Worm (Caenorhabditis elegans) whole organism, L2 larva: Measurements from ENCODE around the gene F22F7.4.

Experiments
- C34F6.9 ChIP-seq: fragments of 150-350 bp; optimal IDR thresholded peaks from 2 replicates; lab custom pipeline; 2014; ENCODE audit warnings: missing biosample characterization, missing genetic modification characterization
- R02D3.7 ChIP-seq: fragments of 150-350 bp; optimal IDR thresholded peaks from 2 replicates; lab custom pipeline; 2014; ENCODE audit warnings: missing biosample characterization, missing genetic modification characterization
- ZK546.5 ChIP-seq: sonication (generic microtip); optimal IDR thresholded peaks from 2 replicates; lab custom pipeline; 2017; ENCODE audit warnings: missing biosample characterization, missing genetic modification characterization
- aly-2 ChIP-seq: fragments of 150-350 bp; optimal IDR thresholded peaks from 2 replicates; lab custom pipeline; 2014; ENCODE audit warnings: missing biosample characterization, missing genetic modification characterization
- ceh-16 ChIP-seq: fragments of 150-350 bp; optimal IDR thresholded peaks from 2 replicates; lab custom pipeline; 2014; ENCODE audit warnings: missing biosample characterization, missing genetic modification characterization
- ceh-82 ChIP-seq: fragments of 150-350 bp; optimal IDR thresholded peaks from 2 replicates; lab custom pipeline; 2014; ENCODE audit warnings: missing biosample characterization, missing genetic modification characterization
- crh-2 ChIP-seq: sonication (generic microtip); optimal IDR thresholded peaks from 2 replicates; lab custom pipeline; 2017; ENCODE audit warnings: missing biosample characterization, missing genetic modification characterization
- egl-27 ChIP-seq: sonication (generic microtip); optimal IDR thresholded peaks from 3 replicates; lab custom pipeline; 2017; ENCODE audit warnings: missing biosample characterization, missing genetic modification reagents, missing genetic modification characterization
- elt-1 ChIP-seq: fragments of 150-350 bp; optimal IDR thresholded peaks from 2 replicates; lab custom pipeline; 2014; ENCODE audit warnings: missing biosample characterization, missing genetic modification characterization
- elt-3 ChIP-seq: sonication (generic microtip); optimal IDR thresholded peaks from 2 replicates; lab custom pipeline; 2017; ENCODE audit warnings: missing biosample characterization, missing genetic modification characterization
- fos-1 ChIP-seq: fragments of 150-350 bp; optimal IDR thresholded peaks from 2 replicates; lab custom pipeline; 2014; ENCODE audit warnings: missing biosample characterization, missing genetic modification characterization
- gmeb-1 ChIP-seq: fragments of 150-350 bp; optimal IDR thresholded peaks from 2 replicates; lab custom pipeline; 2014; ENCODE audit warnings: missing biosample characterization, missing genetic modification characterization
- lin-11 ChIP-seq: fragments of 150-350 bp; sonication (generic microtip); optimal IDR thresholded peaks from 2 replicates; lab custom pipeline; 2014; ENCODE audit warnings: missing biosample characterization, missing genetic modification characterization, inconsistent platforms, mixed read lengths
- lin-13 ChIP-seq: fragments of 150-350 bp; optimal IDR thresholded peaks from 2 replicates; lab custom pipeline; 2014; ENCODE audit warnings: missing biosample characterization, missing genetic modification reagents, missing genetic modification characterization
- mab-5 ChIP-seq: fragments of 150-350 bp; optimal IDR thresholded peaks from 2 replicates; lab custom pipeline; 2014; ENCODE audit warnings: missing biosample characterization, missing genetic modification characterization
- mdl-1 ChIP-seq, 2 experiments: fragments of 150-350 bp in 1 of 2; sonication (generic microtip) in 1 of 2; optimal IDR thresholded peaks; 2 replicates each; lab custom pipeline; 2017; ENCODE audit warnings: missing biosample characterization in 2 of 2, missing genetic modification characterization in 2 of 2
- nhr-10 ChIP-seq: sonication (generic microtip); optimal IDR thresholded peaks from 2 replicates; lab custom pipeline; 2017; ENCODE audit warnings: missing biosample characterization, missing genetic modification characterization
- nhr-11 ChIP-seq: fragments of 150-350 bp; optimal IDR thresholded peaks from 2 replicates; lab custom pipeline; 2014; ENCODE audit warnings: missing biosample characterization, missing genetic modification characterization
- nhr-12 ChIP-seq: fragments of 150-350 bp; optimal IDR thresholded peaks from 2 replicates; lab custom pipeline; 2014; ENCODE audit warnings: missing biosample characterization, missing genetic modification characterization
- nhr-129 ChIP-seq: fragments of 150-350 bp; optimal IDR thresholded peaks from 2 replicates; lab custom pipeline; 2014; ENCODE audit warnings: missing biosample characterization, missing genetic modification characterization
- nhr-21 ChIP-seq: fragments of 150-350 bp; optimal IDR thresholded peaks from 2 replicates; lab custom pipeline; 2014; ENCODE audit warnings: missing biosample characterization, missing genetic modification characterization
- nhr-23 ChIP-seq: fragments of 150-350 bp; optimal IDR thresholded peaks from 2 replicates; lab custom pipeline; 2014; ENCODE audit warnings: missing biosample characterization, missing genetic modification reagents, missing genetic modification characterization
- nhr-237 ChIP-seq: fragments of 150-350 bp; optimal IDR thresholded peaks from 2 replicates; lab custom pipeline; 2014; ENCODE audit warnings: missing biosample characterization, missing genetic modification characterization
- skn-1 ChIP-seq: sonication (generic microtip); optimal IDR thresholded peaks from 2 replicates; lab custom pipeline; 2017; ENCODE audit warnings: missing biosample characterization, missing genetic modification characterization
- sma-3 ChIP-seq: sonication (generic microtip); optimal IDR thresholded peaks from 2 replicates; lab custom pipeline; 2016; ENCODE audit warnings: missing genetic modification reagents, missing genetic modification characterization, missing compliant biosample characterization
- sma-9 ChIP-seq, 2 experiments: fragments of 150-350 bp in 1 of 2; sonication (generic microtip) in 1 of 2; optimal IDR thresholded peaks; 2 replicates each; lab custom pipeline; 2014 to 2016; ENCODE audit warnings: missing genetic modification characterization in 2 of 2, mild to moderate bottlenecking in 1 of 2, missing biosample characterization in 1 of 2, missing compliant biosample characterization in 1 of 2, missing genetic modification reagents in 1 of 2, moderate library complexity in 1 of 2
- snpc-4 ChIP-seq: fragments of 150-350 bp; optimal IDR thresholded peaks from 2 replicates; lab custom pipeline; 2014; ENCODE audit warnings: missing biosample characterization, missing genetic modification characterization
- unc-39 ChIP-seq: fragments of 150-350 bp; optimal IDR thresholded peaks from 2 replicates; lab custom pipeline; 2014; ENCODE audit warnings: missing biosample characterization, missing genetic modification characterization
- unc-55 ChIP-seq: fragments of 150-350 bp; sonication (generic microtip); optimal IDR thresholded peaks from 3 replicates; lab custom pipeline; 2014; ENCODE audit warnings: missing biosample characterization, missing genetic modification reagents, missing genetic modification characterization
- unc-62 ChIP-seq: fragments of 150-350 bp; optimal IDR thresholded peaks from 2 replicates; lab custom pipeline; 2014; ENCODE audit warnings: missing biosample characterization, missing genetic modification reagents, missing genetic modification characterization
- ztf-11 ChIP-seq: sonication (generic microtip); optimal IDR thresholded peaks from 2 replicates; lab custom pipeline; 2017; ENCODE audit warnings: missing biosample characterization, missing genetic modification characterization

F22F7.4 gene

ce11 chrV:2121910-2122362 is 16.1 kb upstream of the F22F7.4 start, which contains the start of gene F22F7.8:
Gene F22F7.8 (minus strand): TSS chrV:2121960.
- TF ChIP-seq C34F6.9 (tag; lab: Kevin White, UChicago) (no peak), nhr-10 (no peak), unc-39 (tag; lab: Kevin White, UChicago) (no peak), ZK546.5 (tag; lab: Kevin White, UChicago) (no peak), ceh-82 (no peak), nhr-12 (tag; lab: Kevin White, UChicago) (no peak), mdl-1 (tag; optimal IDR thresholded peaks at IDR 0.05; lab: Kevin White, UChicago) (no peak), unc-62 (GFP tag; lab: Kevin White, UChicago) (no peak), gmeb-1 (tag; lab: Kevin White, UChicago) (no peak)

- TF ChIP-seq nhr-21 (tag; lab: Kevin White, UChicago) (no peak), sma-3 (GFP tag; lab: Kevin White, UChicago) (no peak), ceh-16 (tag; lab: Kevin White, UChicago) (no peak), C34F6.9 (tag; lab: Kevin White, UChicago) (no peak), snpc-4 (tag; lab: Kevin White, UChicago) (no peak), lin-13 (GFP tag; lab: Kevin White, UChicago) (no peak), R02D3.7 (tag; lab: Kevin White, UChicago) (no peak), nhr-11 (tag; lab: Kevin White, UChicago) (no peak)
- TF ChIP-seq, all 48 proteins: peak for 0
Measured at ce11 chrV:2119529-2119928, 13.7 kb upstream of the F22F7.4 start, which contains the start of gene F22F7.11. Gene F22F7.11 (plus strand): TSS chrV:2119829.

ce11 chrV:2118574-2118973 is 12.7 kb upstream of the F22F7.4 start, which contains the start of gene bgnt-1.2:
Gene bgnt-1.2 (minus strand): TSS chrV:2118674.
- TF ChIP-seq ztf-11 (tag; lab: Kevin White, UChicago) (no peak), mab-5 (tag; lab: Kevin White, UChicago) (no peak), elt-1 (tag; lab: Kevin White, UChicago) (no peak), ceh-16 (tag; lab: Kevin White, UChicago) (no peak), ceh-82 (no peak), egl-27 (tag; lab: Kevin White, UChicago) (no peak), gmeb-1 (tag; lab: Kevin White, UChicago) (no peak), lin-11 (tag; lab: Kevin White, UChicago) (no peak), elt-3 (tag; lab: Kevin White, UChicago) (no peak), fos-1 (tag; lab: Kevin White, UChicago) (no peak), unc-55 (GFP tag; lab: Kevin White, UChicago) (no peak)
- TF ChIP-seq, all 48 proteins: peak for 0

- no peak for TF ChIP-seq ztf-11 (tag; lab: Kevin White, UChicago)
- no peak for TF ChIP-seq ceh-16 (tag; lab: Kevin White, UChicago)
- TF ChIP-seq nhr-10, result no peak
- no peak for TF ChIP-seq unc-62 (GFP tag; lab: Kevin White, UChicago)
- no peak for TF ChIP-seq skn-1 (tag; lab: Kevin White, UChicago)
- no peak for TF ChIP-seq aly-2 (tag; lab: Kevin White, UChicago)
- no peak for TF ChIP-seq elt-1 (tag; lab: Kevin White, UChicago)
- TF ChIP-seq sma-9 (GFP tag; optimal IDR thresholded peaks at IDR 0.05; lab: Kevin White, UChicago), result no peak
- no peak for TF ChIP-seq sma-9 (tag; optimal IDR thresholded peaks at IDR 0.05; lab: Kevin White, UChicago)
- TF ChIP-seq nhr-237 (tag; lab: Kevin White, UChicago), result no peak
- no peak for TF ChIP-seq ZK546.5 (tag; lab: Kevin White, UChicago)
Measured at ce11 chrV:2110368-2110767, 4.5 kb upstream of the F22F7.4 start, which contains the start of gene F22F7.3. Gene F22F7.3 (plus strand): TSS chrV:2110668.

ce11 chrV:2109295-2109694 is 3.4 kb upstream of the F22F7.4 start, which contains the start of gene ckb-4:
Gene ckb-4 (minus strand): TSS chrV:2109434.
- TF ChIP-seq nhr-23 (tag; lab: Kevin White, UChicago) (no peak), nhr-129 (tag; lab: Kevin White, UChicago) (peak; percentile 47), ZK546.5 (tag; lab: Kevin White, UChicago) (no peak), C34F6.9 (tag; lab: Kevin White, UChicago) (peak; percentile 71), fos-1 (tag; lab: Kevin White, UChicago) (peak; percentile 36), unc-55 (GFP tag; lab: Kevin White, UChicago) (peak; percentile 31), unc-62 (GFP tag; lab: Kevin White, UChicago) (no peak), gmeb-1 (tag; lab: Kevin White, UChicago) (peak; percentile 4), crh-2 (tag; lab: Kevin White, UChicago) (peak; percentile 29), sma-9 (GFP tag; optimal IDR thresholded peaks at IDR 0.05; lab: Kevin White, UChicago) (peak; percentile 46), sma-9 (tag; optimal IDR thresholded peaks at IDR 0.05; lab: Kevin White, UChicago) (no peak)
